Worm (Caenorhabditis elegans) whole organism, L4 larva: ENCODE measurements around the gene abcf-2.

Experiments
- D1046.2 ChIP-seq: fragments of 200-800 bp; sonication (Bioruptor generic); IDR thresholded peaks from 2 replicates; pipeline ENCODE4 v1.3.6; 2022; ENCODE audit warnings: missing genetic modification characterization, missing compliant biosample characterization
- F10B5.3 ChIP-seq: sonication (generic microtip); optimal IDR thresholded peaks from 2 replicates; lab custom pipeline; 2016; ENCODE audit warnings: mild to moderate bottlenecking, missing genetic modification characterization, missing compliant biosample characterization
- F37D6.2 ChIP-seq: sonication (generic microtip); optimal IDR thresholded peaks from 2 replicates; lab custom pipeline; 2016; ENCODE audit warnings: mild to moderate bottlenecking, missing genetic modification characterization, missing compliant biosample characterization
- F44E2.7 ChIP-seq: fragments of 200-800 bp; sonication (Bioruptor generic); IDR thresholded peaks from 2 replicates; pipeline ENCODE4 v2.1.2; 2022; ENCODE audit warnings: missing genetic modification characterization, missing compliant biosample characterization
- R02D3.7 ChIP-seq: fragments of 150-350 bp; sonication (generic microtip); optimal IDR thresholded peaks from 3 replicates; lab custom pipeline; 2014; ENCODE audit warnings: missing biosample characterization, missing genetic modification characterization
- Y105C5A.15 ChIP-seq: fragments of 200-800 bp; sonication (Bioruptor generic); IDR thresholded peaks from 2 replicates; pipeline ENCODE4 v1.3.6; 2022; ENCODE audit warnings: missing genetic modification characterization, missing compliant biosample characterization
- Y5F2A.4 ChIP-seq: fragments of 200-800 bp; sonication (Bioruptor generic); optimal IDR thresholded peaks from 2 replicates; lab custom pipeline; 2018; ENCODE audit warnings: mild to moderate bottlenecking, missing genetic modification characterization, missing compliant biosample characterization
- ZK337.2 ChIP-seq: fragments of 200-800 bp; sonication (Bioruptor generic); IDR thresholded peaks from 2 replicates; pipeline ENCODE4 v1.3.6; 2022; ENCODE audit warnings: missing genetic modification reagents, missing genetic modification characterization, missing compliant biosample characterization
- ZK546.5 ChIP-seq, 2 experiments: sonication (generic microtip); optimal IDR thresholded peaks; 2 replicates each; lab custom pipeline; 2017; ENCODE audit warnings: missing biosample characterization in 2 of 2, missing genetic modification characterization in 2 of 2
- aly-2 ChIP-seq: sonication (generic microtip); optimal IDR thresholded peaks from 2 replicates; lab custom pipeline; 2018; ENCODE audit warnings: missing biosample characterization, missing genetic modification characterization
- ceh-20 ChIP-seq: fragments of 200-800 bp; sonication (Bioruptor generic); IDR thresholded peaks from 2 replicates; pipeline ENCODE4 v1.3.6; 2022; ENCODE audit warnings: missing genetic modification reagents, missing genetic modification characterization, missing compliant biosample characterization
- ceh-82 ChIP-seq: sonication (generic microtip); optimal IDR thresholded peaks from 2 replicates; lab custom pipeline; 2017; ENCODE audit warnings: missing biosample characterization, missing genetic modification characterization
- ces-1 ChIP-seq: fragments of 150-350 bp; sonication (generic microtip); optimal IDR thresholded peaks from 4 replicates; lab custom pipeline; 2014; ENCODE audit warnings: missing biosample characterization, missing genetic modification reagents, missing genetic modification characterization
- cey-2 ChIP-seq: sonication (generic microtip); optimal IDR thresholded peaks from 3 replicates; lab custom pipeline; 2017; ENCODE audit warnings: missing genetic modification characterization, mild to moderate bottlenecking, missing compliant biosample characterization, antibody characterized with exemption, borderline replicate concordance; ENCODE audit not compliant: insufficient read depth
- daf-19 ChIP-seq: fragments of 200-800 bp; sonication (Bioruptor generic); conservative IDR thresholded peaks from 2 replicates; pipeline ENCODE4 v1.3.6; 2022; ENCODE audit warnings: missing genetic modification characterization, missing compliant biosample characterization
- dmd-9 ChIP-seq: fragments of 200-800 bp; sonication (Bioruptor generic); IDR thresholded peaks from 2 replicates; pipeline ENCODE4 v1.3.6; 2022; ENCODE audit warnings: missing genetic modification reagents, missing genetic modification characterization, missing compliant biosample characterization
- dpl-1 ChIP-seq: fragments of 150-350 bp; optimal IDR thresholded peaks from 2 replicates; lab custom pipeline; 2014; ENCODE audit warnings: missing biosample characterization, missing genetic modification reagents, missing genetic modification characterization
- dve-1 ChIP-seq: sonication (generic microtip); optimal IDR thresholded peaks from 2 replicates; lab custom pipeline; 2017; ENCODE audit warnings: antibody characterized with exemption, mild to moderate bottlenecking, missing genetic modification characterization, missing compliant biosample characterization; ENCODE audit not compliant: insufficient read depth
- egl-43 ChIP-seq: fragments of 200-800 bp; sonication (Bioruptor generic); IDR thresholded peaks from 2 replicates; pipeline ENCODE4 v1.3.6; 2022; ENCODE audit warnings: missing genetic modification reagents, missing genetic modification characterization, missing compliant biosample characterization
- gei-8 ChIP-seq: fragments of 200-800 bp; sonication (Bioruptor generic); optimal IDR thresholded peaks from 2 replicates; lab custom pipeline; 2018; ENCODE audit warnings: mild to moderate bottlenecking, missing genetic modification characterization, missing compliant biosample characterization
- hif-1 ChIP-seq, 2 experiments: sonication (generic microtip); optimal IDR thresholded peaks; 2 replicates each; lab custom pipeline; 2016 to 2017; ENCODE audit warnings: missing compliant biosample characterization in 2 of 2, missing genetic modification characterization in 2 of 2, missing genetic modification reagents in 2 of 2, missing genotype in 2 of 2, mild to moderate bottlenecking in 1 of 2
- hlh-11 ChIP-seq: fragments of 200-800 bp; sonication (Bioruptor generic); optimal IDR thresholded peaks from 2 replicates; lab custom pipeline; 2018; ENCODE audit warnings: mild to moderate bottlenecking, missing genetic modification characterization, missing compliant biosample characterization
- hlh-30 ChIP-seq: sonication (generic microtip); optimal IDR thresholded peaks from 2 replicates; lab custom pipeline; 2017; ENCODE audit warnings: antibody characterized with exemption, mild to moderate bottlenecking, missing genetic modification characterization, missing compliant biosample characterization; ENCODE audit not compliant: insufficient read depth
- hmg-1.1 ChIP-seq: fragments of 200-800 bp; sonication (Bioruptor generic); IDR thresholded peaks from 2 replicates; pipeline ENCODE4 v1.3.6; 2022; ENCODE audit warnings: missing genetic modification reagents, missing genetic modification characterization, missing compliant biosample characterization
- lin-15B ChIP-seq: fragments of 150-350 bp; sonication (generic microtip); optimal IDR thresholded peaks from 3 replicates; lab custom pipeline; 2014; ENCODE audit warnings: missing biosample characterization, missing genetic modification characterization
- lin-29 ChIP-seq: fragments of 200-800 bp; sonication (Bioruptor generic); IDR thresholded peaks from 2 replicates; pipeline ENCODE4 v1.3.6; 2022; ENCODE audit warnings: missing genetic modification reagents, missing genetic modification characterization, missing compliant biosample characterization
- lin-38 ChIP-seq: fragments of 200-800 bp; sonication (Bioruptor generic); IDR thresholded peaks from 2 replicates; pipeline ENCODE4 v1.3.6; 2022; ENCODE audit warnings: missing genetic modification reagents, missing genetic modification characterization, missing compliant biosample characterization
- madf-5 ChIP-seq, 2 experiments: fragments of 200-800 bp; sonication (Bioruptor generic); IDR thresholded peaks; 2 replicates each; pipeline ENCODE4 v1.3.6; 2022; ENCODE audit warnings: missing compliant biosample characterization in 2 of 2, missing genetic modification characterization in 2 of 2
- madf-9 ChIP-seq: fragments of 200-800 bp; sonication (Bioruptor generic); conservative IDR thresholded peaks from 2 replicates; pipeline ENCODE4 v1.3.6; 2022; ENCODE audit warnings: missing genetic modification reagents, missing genetic modification characterization, missing compliant biosample characterization
- mep-1 ChIP-seq: fragments of 150-350 bp; sonication (generic microtip); optimal IDR thresholded peaks from 3 replicates; lab custom pipeline; 2014; ENCODE audit warnings: missing biosample characterization, missing genetic modification characterization
- nhr-25 ChIP-seq: sonication (generic microtip); optimal IDR thresholded peaks from 2 replicates; lab custom pipeline; 2017; ENCODE audit warnings: missing genetic modification characterization, mild to moderate bottlenecking, missing compliant biosample characterization, antibody characterized with exemption, moderate library complexity, borderline replicate concordance; ENCODE audit not compliant: insufficient read depth
- nhr-28 ChIP-seq: fragments of 150-350 bp; optimal IDR thresholded peaks from 2 replicates; lab custom pipeline; 2014; ENCODE audit warnings: missing biosample characterization, missing genetic modification characterization
- nhr-48 ChIP-seq: sonication (generic microtip); optimal IDR thresholded peaks from 2 replicates; lab custom pipeline; 2016; ENCODE audit warnings: mild to moderate bottlenecking, missing genetic modification characterization, missing compliant biosample characterization
- nhr-6 ChIP-seq: fragments of 150-350 bp; optimal IDR thresholded peaks from 2 replicates; lab custom pipeline; 2014; ENCODE audit warnings: missing biosample characterization, missing genetic modification characterization
- nhr-77 ChIP-seq: fragments of 150-350 bp; optimal IDR thresholded peaks from 2 replicates; lab custom pipeline; 2014; ENCODE audit warnings: missing biosample characterization, missing genetic modification characterization
- pha-4 ChIP-seq, 2 experiments: fragments of 150-350 bp in 1 of 2; fragments of 200-800 bp in 1 of 2; sonication (Bioruptor generic) in 1 of 2; IDR thresholded peaks in 1 of 2; optimal IDR thresholded peaks in 1 of 2; 2 replicates each; pipeline versions ENCODE4 v1.3.6 to Lab custom; 2014 to 2022; ENCODE audit warnings: missing genetic modification characterization in 2 of 2, missing genetic modification reagents in 2 of 2, missing biosample characterization in 1 of 2, missing compliant biosample characterization in 1 of 2
- pqm-1 ChIP-seq: sonication (generic microtip); optimal IDR thresholded peaks from 2 replicates; lab custom pipeline; 2017; ENCODE audit warnings: missing biosample characterization, missing genetic modification characterization
- sdz-12 ChIP-seq: fragments of 200-800 bp; sonication (Bioruptor generic); optimal IDR thresholded peaks from 2 replicates; lab custom pipeline; 2018; ENCODE audit warnings: mild to moderate bottlenecking, missing genetic modification characterization, missing compliant biosample characterization
- snpc-1.2 ChIP-seq: fragments of 200-800 bp; sonication (Bioruptor generic); IDR thresholded peaks from 2 replicates; pipeline ENCODE4 v1.3.6; 2022; ENCODE audit warnings: missing genetic modification reagents, missing genetic modification characterization, missing compliant biosample characterization
- snpc-4 ChIP-seq: fragments of 150-350 bp; optimal IDR thresholded peaks from 2 replicates; lab custom pipeline; 2014; ENCODE audit warnings: missing biosample characterization, missing genetic modification characterization
- tag-97 ChIP-seq: fragments of 200-800 bp; sonication (Bioruptor generic); IDR thresholded peaks from 2 replicates; pipeline ENCODE4 v1.3.6; 2022; ENCODE audit warnings: missing genetic modification characterization, missing compliant biosample characterization
- unc-39 ChIP-seq: sonication (generic microtip); optimal IDR thresholded peaks from 2 replicates; lab custom pipeline; 2017; ENCODE audit warnings: missing biosample characterization, missing genetic modification characterization
- vab-7 ChIP-seq: fragments of 200-800 bp; sonication (Bioruptor generic); IDR thresholded peaks from 2 replicates; pipeline ENCODE4 v1.3.6; 2022; ENCODE audit warnings: missing genetic modification reagents, missing genetic modification characterization, missing compliant biosample characterization
- zip-2 ChIP-seq: fragments of 150-350 bp; optimal IDR thresholded peaks from 2 replicates; lab custom pipeline; 2014; ENCODE audit warnings: missing biosample characterization, missing genetic modification characterization
- ztf-7 ChIP-seq: fragments of 150-350 bp; optimal IDR thresholded peaks from 2 replicates; lab custom pipeline; 2014; ENCODE audit warnings: missing biosample characterization, missing genetic modification characterization

Gene abcf-2

ce11 chrIII:13464493-13465362 is 2.7 kb upstream of the abcf-2 start, which contains the start of gene kel-3 (continued):
- TF ChIP-seq snpc-1.2 (peak; percentile 72), egl-43 (GFP tag; lab: Robert Waterston, UW) (peak; percentile 70), dve-1 (tag; lab: Kevin White, UChicago) (peak; percentile 98), F44E2.7 (GFP tag; lab: Robert Waterston, UW) (no peak), lin-15B (tag; lab: Kevin White, UChicago) (peak; percentile 11), ceh-82 (tag; lab: Kevin White, UChicago) (no peak), madf-5 (GFP tag; IDR thresholded peaks at IDR 0.05; lab: Robert Waterston, UW) (peak in 1 of 2 experiments; percentile 81; a peak in 2 of 4 replicates), tag-97 (GFP tag; lab: Robert Waterston, UW) (no peak), nhr-6 (tag; lab: Kevin White, UChicago) (peak; percentile 85), pqm-1 (peak; percentile 93), lin-29 (GFP tag; lab: Robert Waterston, UW) (no peak; the same call in 1 of the 2 replicates), unc-39 (tag; lab: Kevin White, UChicago) (no peak), hlh-30 (tag; lab: Kevin White, UChicago) (peak; percentile 76), mep-1 (tag; lab: Kevin White, UChicago) (peak; percentile 88), hlh-11 (peak; percentile 98), ceh-20 (peak; percentile 19), F10B5.3 (peak; percentile 76), ZK546.5 (tag; optimal IDR thresholded peaks at IDR 0.05; lab: Kevin White, UChicago) (peak in 1 of 2 experiments; percentile 63), lin-38 (GFP tag; lab: Robert Waterston, UW) (peak; percentile 80), nhr-28 (tag; lab: Kevin White, UChicago) (peak; percentile 91), vab-7 (GFP tag; lab: Robert Waterston, UW) (0 out of 2 replicates have a peak, but pooled peaks have one; percentile 8), snpc-4 (tag; lab: Kevin White, UChicago) (no peak)

- TF ChIP-seq hif-1 (tag; optimal IDR thresholded peaks at IDR 0.05; lab: Kevin White, UChicago) (peak in 1 of 2 experiments; percentile 90), ztf-7 (tag; lab: Kevin White, UChicago) (peak; percentile 6), dpl-1 (GFP tag; lab: Kevin White, UChicago) (peak; percentile 98), cey-2 (tag; lab: Kevin White, UChicago) (no peak), R02D3.7 (no peak), D1046.2 (GFP tag; lab: Robert Waterston, UW) (peak; percentile 77; the same call in 1 of the 2 replicates), nhr-25 (tag; lab: Kevin White, UChicago) (peak; percentile 82), ZK337.2 (GFP tag; lab: Robert Waterston, UW) (peak; percentile 76), egl-43 (GFP tag; lab: Robert Waterston, UW) (peak; percentile 88), madf-9 (peak; percentile 85), pha-4 (GFP tag; IDR thresholded peaks at IDR 0.05; lab: Robert Waterston, UW) (peak; percentile 83), pha-4 (tag; optimal IDR thresholded peaks at IDR 0.05; lab: Kevin White, UChicago) (no peak), nhr-77 (tag; lab: Kevin White, UChicago) (peak; percentile 84), aly-2 (tag; lab: Kevin White, UChicago) (no peak), daf-19 (GFP tag; lab: Robert Waterston, UW) (peak; percentile 71), F37D6.2 (tag; lab: Kevin White, UChicago) (peak; percentile 85), nhr-48 (peak; percentile 63), ces-1 (GFP tag; lab: Kevin White, UChicago) (no peak), mep-1 (tag; lab: Kevin White, UChicago) (peak; percentile 94), F10B5.3 (peak; percentile 70), Y5F2A.4 (no peak), sdz-12 (GFP tag; lab: Kevin White, UChicago) (no peak), gei-8 (GFP tag; lab: Kevin White, UChicago) (peak; percentile 56), Y105C5A.15 (no peak), hmg-1.1 (GFP tag; lab: Robert Waterston, UW) (peak; percentile 92), dmd-9 (GFP tag; lab: Robert Waterston, UW) (no peak), zip-2 (no peak)
These were observed 1.1 kb upstream of the abcf-2 start, which contains the start of gene ant-1.1 for ce11 chrIII:13462965-13463783. ant-1.1 (plus strand) TSS chrIII:13463163.
